Fruit fly (Drosophila melanogaster) whole organism, embryonic: ENCODE data around the gene CG46463.

Experiments used
- Atf6 ChIP-seq: fragments of 200-800 bp; sonication (Bioruptor generic); IDR thresholded peaks from 2 replicates; pipeline ENCODE4 v1.3.6; 2022; ENCODE audit warnings: missing biosample characterization, missing genetic modification characterization
- BEAF-32 ChIP-seq: fragments of 200-800 bp; sonication (Bioruptor generic); optimal IDR thresholded peaks from 3 replicates; lab custom pipeline; 2017; ENCODE audit warnings: missing biosample characterization, missing genetic modification characterization, mild to moderate bottlenecking, moderate library complexity, missing genetic modification reagents
- CG1024 ChIP-seq: fragments of 200-800 bp; sonication (Bioruptor generic); IDR thresholded peaks from 2 replicates; pipeline ENCODE4 v1.3.6; 2022; ENCODE audit warnings: missing biosample characterization, missing genetic modification characterization
- CG11504 ChIP-seq: fragments of 200-800 bp; sonication (Bioruptor generic); optimal IDR thresholded peaks from 3 replicates; lab custom pipeline; 2019; ENCODE audit warnings: missing biosample characterization, mild to moderate bottlenecking, missing genetic modification characterization, moderate library complexity
- CG11560 ChIP-seq: fragments of 200-800 bp; sonication (Bioruptor generic); IDR thresholded peaks from 3 replicates; pipeline ENCODE4 v1.3.6; 2022; ENCODE audit warnings: missing biosample characterization, missing genetic modification characterization
- CG12071 ChIP-seq: fragments of 200-800 bp; sonication (Bioruptor generic); optimal IDR thresholded peaks from 3 replicates; lab custom pipeline; 2018; ENCODE audit warnings: missing biosample characterization, mild to moderate bottlenecking, missing genetic modification characterization
- CG12219 ChIP-seq: fragments of 200-800 bp; sonication (Bioruptor generic); optimal IDR thresholded peaks from 3 replicates; lab custom pipeline; 2018; ENCODE audit warnings: missing biosample characterization, mild to moderate bottlenecking, missing genetic modification characterization
- CG12236 ChIP-seq: fragments of 200-800 bp; sonication (Bioruptor generic); optimal IDR thresholded peaks from 2 replicates; lab custom pipeline; 2016; ENCODE audit warnings: missing biosample characterization, missing genetic modification characterization
- CG1529 ChIP-seq: fragments of 200-800 bp; sonication (Bioruptor generic); optimal IDR thresholded peaks from 3 replicates; lab custom pipeline; 2018; ENCODE audit warnings: missing biosample characterization, missing genetic modification characterization
- CG17328 ChIP-seq: fragments of 200-800 bp; sonication (Bioruptor generic); IDR thresholded peaks from 2 replicates; pipeline ENCODE4 v1.3.6; 2022; ENCODE audit warnings: missing biosample characterization, missing genetic modification characterization
- CG17385 ChIP-seq: fragments of 200-800 bp; sonication (Bioruptor generic); optimal IDR thresholded peaks from 3 replicates; lab custom pipeline; 2018; ENCODE audit warnings: missing biosample characterization, mild to moderate bottlenecking, missing genetic modification characterization
- CG18619 ChIP-seq: fragments of 200-800 bp; sonication (Bioruptor generic); optimal IDR thresholded peaks from 3 replicates; lab custom pipeline; 2017; ENCODE audit warnings: missing biosample characterization, mild to moderate bottlenecking, missing genetic modification characterization
- CG18764 ChIP-seq: fragments of 200-800 bp; sonication (Bioruptor generic); optimal IDR thresholded peaks from 3 replicates; lab custom pipeline; 2016; ENCODE audit warnings: missing biosample characterization, missing genetic modification characterization
- CG34224 ChIP-seq: fragments of 200-800 bp; sonication (Bioruptor generic); IDR thresholded peaks from 3 replicates; pipeline ENCODE4 v1.3.6; 2022; ENCODE audit warnings: missing biosample characterization, missing genetic modification characterization; ENCODE audit not compliant: partially characterized antibody
- CG34376 ChIP-seq: fragments of 200-800 bp; sonication (Bioruptor generic); optimal IDR thresholded peaks from 2 replicates; lab custom pipeline; 2018; ENCODE audit warnings: missing biosample characterization, mild to moderate bottlenecking, missing genetic modification characterization
- CG4360 ChIP-seq: fragments of 200-800 bp; sonication (Bioruptor generic); IDR thresholded peaks from 2 replicates; pipeline ENCODE4 v1.3.6; 2022; ENCODE audit warnings: missing biosample characterization, missing genetic modification characterization
- CG43689 ChIP-seq: fragments of 200-800 bp; sonication (Bioruptor generic); IDR thresholded peaks from 2 replicates; pipeline ENCODE4 v1.3.6; 2022; ENCODE audit warnings: missing biosample characterization, missing genetic modification characterization
- CG4617 ChIP-seq: fragments of 200-800 bp; sonication (Bioruptor generic); optimal IDR thresholded peaks from 3 replicates; lab custom pipeline; 2016; ENCODE audit warnings: missing biosample characterization, missing genetic modification characterization, borderline replicate concordance
- CG6254 ChIP-seq: fragments of 200-800 bp; sonication (Bioruptor generic); optimal IDR thresholded peaks from 3 replicates; lab custom pipeline; 2017; ENCODE audit warnings: mild to moderate bottlenecking, missing biosample characterization, missing genetic modification reagents, missing genetic modification characterization
- CG8290 ChIP-seq, 3 experiments: fragments of 200-800 bp; sonication (Bioruptor generic); optimal IDR thresholded peaks; 2 replicates each; lab custom pipeline; 2016 to 2019; ENCODE audit warnings: missing biosample characterization in 3 of 3, missing genetic modification characterization in 3 of 3, mild to moderate bottlenecking in 2 of 3, moderate library complexity in 1 of 3
- CrebB ChIP-seq: fragments of 200-800 bp; sonication (Bioruptor generic); optimal IDR thresholded peaks from 3 replicates; lab custom pipeline; 2018; ENCODE audit warnings: missing biosample characterization, mild to moderate bottlenecking, missing genetic modification characterization
- Dad ChIP-seq: fragments of 200-800 bp; sonication (Bioruptor generic); optimal IDR thresholded peaks from 3 replicates; lab custom pipeline; 2016; ENCODE audit warnings: missing biosample characterization, missing genetic modification characterization
- Ets97D ChIP-seq: fragments of 200-800 bp; sonication (Bioruptor generic); optimal IDR thresholded peaks from 3 replicates; lab custom pipeline; 2016; ENCODE audit warnings: missing biosample characterization, missing genetic modification characterization
- Hr78 ChIP-seq, 2 experiments: fragments of 200-800 bp in 1 of 2; fragments of >200 bp in 1 of 2; sonication (Bioruptor generic) in 1 of 2; optimal IDR thresholded peaks; 2 replicates each; lab custom pipeline; 2017 to 2019; ENCODE audit warnings: missing biosample characterization in 2 of 2, missing genetic modification characterization in 2 of 2, mild to moderate bottlenecking in 1 of 2, moderate library complexity in 1 of 2
- MTF-1 ChIP-seq: fragments of 200-800 bp; sonication (Bioruptor generic); optimal IDR thresholded peaks from 2 replicates; lab custom pipeline; 2018; ENCODE audit warnings: missing biosample characterization, mild to moderate bottlenecking, missing genetic modification characterization, borderline replicate concordance
- Max ChIP-seq: fragments of 200-800 bp; sonication (Bioruptor generic); optimal IDR thresholded peaks from 2 replicates; lab custom pipeline; 2016; ENCODE audit warnings: missing biosample characterization, mild to moderate bottlenecking, missing genetic modification characterization
- Med ChIP-seq: fragments of 200-800 bp; sonication (Bioruptor generic); peaks from one replicate; lab custom pipeline; 2016; ENCODE audit warnings: missing biosample characterization, missing genetic modification characterization, mild to moderate bottlenecking, inconsistent platforms, moderate library complexity
- Rfx ChIP-seq: fragments of 200-800 bp; sonication (Bioruptor generic); IDR thresholded peaks from 2 replicates; pipeline ENCODE4 v1.3.6; 2022; ENCODE audit warnings: missing biosample characterization, missing genetic modification characterization
- YL-1 ChIP-seq: fragments of 200-800 bp; sonication (Bioruptor generic); optimal IDR thresholded peaks from 3 replicates; lab custom pipeline; 2017; ENCODE audit warnings: missing biosample characterization, mild to moderate bottlenecking, missing genetic modification characterization
- chinmo ChIP-seq: fragments of 200-800 bp; sonication (Bioruptor generic); IDR thresholded peaks from 4 replicates; pipeline ENCODE4 v1.3.6; 2022; ENCODE audit warnings: missing biosample characterization, missing genetic modification characterization; ENCODE audit not compliant: partially characterized antibody
- crp ChIP-seq, 2 experiments: fragments of 200-800 bp; sonication (Bioruptor generic); optimal IDR thresholded peaks; 2 replicates in 1 of 2; 3 replicates in 1 of 2; lab custom pipeline; 2017; ENCODE audit warnings: missing biosample characterization in 2 of 2, missing genetic modification characterization in 2 of 2, mild to moderate bottlenecking in 1 of 2, moderate library complexity in 1 of 2
- cwo ChIP-seq: fragments of 200-800 bp; sonication (Bioruptor generic); optimal IDR thresholded peaks from 3 replicates; lab custom pipeline; 2017; ENCODE audit warnings: missing biosample characterization, missing genetic modification characterization, mild to moderate bottlenecking, moderate library complexity, missing genetic modification reagents
- dmrt11E ChIP-seq: fragments of 200-800 bp; sonication (Bioruptor generic); optimal IDR thresholded peaks from 3 replicates; lab custom pipeline; 2018; ENCODE audit warnings: missing biosample characterization, mild to moderate bottlenecking, missing genetic modification characterization, moderate library complexity
- fd64A ChIP-seq: fragments of 200-800 bp; sonication (Bioruptor generic); optimal IDR thresholded peaks from 3 replicates; lab custom pipeline; 2018; ENCODE audit warnings: missing biosample characterization, mild to moderate bottlenecking, missing genetic modification characterization
- gce ChIP-seq: fragments of 200-800 bp; sonication (Bioruptor generic); IDR thresholded peaks from 3 replicates; pipeline ENCODE4 v1.3.6; 2022; ENCODE audit warnings: missing biosample characterization, missing genetic modification characterization
- gro ChIP-seq: fragments of 200-800 bp; sonication (Bioruptor generic); optimal IDR thresholded peaks from 2 replicates; lab custom pipeline; 2016; ENCODE audit warnings: missing biosample characterization, missing genetic modification characterization
- gsb-n ChIP-seq: fragments of 200-800 bp; sonication (Bioruptor generic); optimal IDR thresholded peaks from 3 replicates; lab custom pipeline; 2018; ENCODE audit warnings: missing biosample characterization, mild to moderate bottlenecking, missing genetic modification characterization
- hkb ChIP-seq, 2 experiments: fragments of 200-800 bp in 1 of 2; fragments of >200 bp in 1 of 2; sonication (Bioruptor generic) in 1 of 2; IDR thresholded peaks in 1 of 2; optimal IDR thresholded peaks in 1 of 2; 2 replicates each; pipeline versions ENCODE4 v1.3.6 to Lab custom; 2017 to 2022; ENCODE audit warnings: missing biosample characterization in 1 of 2, missing genetic modification characterization in 1 of 2
- inv ChIP-seq: fragments of 200-800 bp; sonication (Bioruptor generic); IDR thresholded peaks from 2 replicates; pipeline ENCODE4 v1.3.6; 2022; ENCODE audit warnings: missing biosample characterization, missing genetic modification characterization; ENCODE audit not compliant: partially characterized antibody
- pzg ChIP-seq: fragments of 200-800 bp; sonication (Bioruptor generic); optimal IDR thresholded peaks from 3 replicates; lab custom pipeline; 2018; ENCODE audit warnings: missing biosample characterization, mild to moderate bottlenecking, missing genetic modification characterization, moderate library complexity
- run ChIP-seq: fragments of 200-800 bp; sonication (Bioruptor generic); optimal IDR thresholded peaks from 3 replicates; lab custom pipeline; 2018; ENCODE audit warnings: missing biosample characterization, mild to moderate bottlenecking, missing genetic modification characterization
- scrt ChIP-seq: fragments of 200-800 bp; sonication (Bioruptor generic); optimal IDR thresholded peaks from 2 replicates; lab custom pipeline; 2018; ENCODE audit warnings: missing biosample characterization, mild to moderate bottlenecking, missing genetic modification characterization, moderate library complexity
- sob ChIP-seq: fragments of 200-800 bp; sonication (Bioruptor generic); IDR thresholded peaks from 2 replicates; pipeline ENCODE4 v1.3.6; 2022; ENCODE audit warnings: missing biosample characterization, missing genetic modification characterization
- stwl ChIP-seq: fragments of 200-800 bp; sonication (Bioruptor generic); optimal IDR thresholded peaks from 3 replicates; lab custom pipeline; 2018; ENCODE audit warnings: missing biosample characterization, mild to moderate bottlenecking, missing genetic modification characterization, moderate library complexity
- sug ChIP-seq: fragments of 200-800 bp; optimal IDR thresholded peaks from 2 replicates; lab custom pipeline; 2019; ENCODE audit warnings: missing biosample characterization, mild to moderate bottlenecking, missing genetic modification characterization, moderate library complexity
- tx ChIP-seq: fragments of 200-800 bp; sonication (Bioruptor generic); optimal IDR thresholded peaks from 2 replicates; lab custom pipeline; 2016; ENCODE audit warnings: missing biosample characterization, missing genetic modification characterization

CG46463 gene

dm6 chr3L:3515280-3516020 lies 54.3 kb downstream of the CG46463 start, which contains the start of gene Eip63E (continued):
- TF ChIP-seq stwl (peak; percentile 79), YL-1 (GFP tag; lab: Kevin White, UChicago) (peak; percentile 67), Ets97D (GFP tag; lab: Kevin White, UChicago) (peak; percentile 46), gsb-n (peak; percentile 6), CG34376 (GFP tag; lab: Kevin White, UChicago) (peak; percentile 37), scrt (peak; percentile 7), inv (GFP tag; lab: Robert Waterston, UW) (peak; percentile 26; the same call in 1 of the 2 replicates), crp (GFP tag; optimal IDR thresholded peaks at IDR 0.05; lab: Kevin White, UChicago) (peak in 1 of 2 experiments; percentile 81), gce (GFP tag; lab: Robert Waterston, UW) (0 out of 3 replicates have a peak, but pooled peaks have one; percentile 11), CG17385 (GFP tag; lab: Kevin White, UChicago) (peak; percentile 12), run (peak; percentile 20), CrebB (tag; lab: Kevin White, UChicago) (peak; percentile 1), CG17328 (0 out of 2 replicates have a peak, but pooled peaks have one; percentile 22), sug (tag; lab: Kevin White, UChicago) (peak; percentile 24), CG12219 (GFP tag; lab: Kevin White, UChicago) (peak; percentile 1), cwo (GFP tag; lab: Kevin White, UChicago) (peak; percentile 20), gro (GFP tag; lab: Kevin White, UChicago) (no peak), Max (GFP tag; lab: Kevin White, UChicago) (peak; percentile 2), CG12236 (GFP tag; lab: Kevin White, UChicago) (no peak), tx (GFP tag; lab: Kevin White, UChicago) (no peak), CG43689 (GFP tag; lab: Robert Waterston, UW) (0 out of 2 replicates have a peak, but pooled peaks have one; percentile 15), CG4360 (peak; percentile 98), CG11504 (tag; lab: Kevin White, UChicago) (peak; percentile 70), CG18619 (no peak), CG6254 (GFP tag; lab: Kevin White, UChicago) (peak; percentile 14), Dad (no peak), MTF-1 (GFP tag; lab: Kevin White, UChicago) (peak; percentile 10), CG4617 (peak; percentile 87), BEAF-32 (GFP tag; lab: Kevin White, UChicago) (peak; percentile 28), CG18764 (GFP tag; lab: Kevin White, UChicago) (no peak), CG12071 (peak; percentile 38), fd64A (peak; percentile 30), Med (peak; percentile 81), Rfx (peak; percentile 29; the same call in 1 of the 2 replicates), chinmo (GFP tag; lab: Robert Waterston, UW) (peak; percentile 90; the same call in 2 of the 4 replicates), pzg (GFP tag; lab: Kevin White, UChicago) (peak; percentile 79), CG34224 (GFP tag; lab: Robert Waterston, UW) (0 out of 3 replicates have a peak, but pooled peaks have one; percentile 10), Hr78 (GFP tag; optimal IDR thresholded peaks at IDR 0.05; lab: Kevin White, UChicago) (peak in 1 of 2 experiments; percentile 17), dmrt11E (tag; lab: Kevin White, UChicago) (no peak), CG1529 (GFP tag; lab: Kevin White, UChicago) (no peak), CG8290 (GFP tag; optimal IDR thresholded peaks at IDR 0.05; lab: Kevin White, UChicago) (no peak), CG8290 (tag; optimal IDR thresholded peaks at IDR 0.05; lab: Kevin White, UChicago) (peak in 1 of 2 experiments; percentile 13), sob (GFP tag; lab: Robert Waterston, UW) (no peak), CG1024 (GFP tag; lab: Robert Waterston, UW) (no peak), Atf6 (GFP tag; lab: Robert Waterston, UW) (peak; percentile 26; the same call in 1 of the 2 replicates), hkb (optimal IDR thresholded peaks at IDR 0.05; lab: Kevin White, UChicago) (peak; percentile 38), hkb (GFP tag; IDR thresholded peaks at IDR 0.05; lab: Robert Waterston, UW) (peak; percentile 39), CG11560 (tag; lab: Robert Waterston, UW) (no peak)
